Worm (Caenorhabditis elegans) whole organism, L4 larva: ENCODE measurements around the gene F26G1.9.

ENCODE experiments used
- D1046.2 ChIP-seq: fragments of 200-800 bp; sonication (Bioruptor generic); IDR thresholded peaks from 2 replicates; pipeline ENCODE4 v1.3.6; 2022; ENCODE audit warnings: missing genetic modification characterization, missing compliant biosample characterization
- F26F4.8 ChIP-seq: fragments of 200-800 bp; sonication (Bioruptor generic); conservative IDR thresholded peaks from 2 replicates; pipeline ENCODE4 v1.3.6; 2022; ENCODE audit warnings: missing genetic modification characterization, missing compliant biosample characterization
- T20F7.1 ChIP-seq: fragments of 200-800 bp; sonication (Bioruptor generic); optimal IDR thresholded peaks from 2 replicates; lab custom pipeline; 2018; ENCODE audit warnings: mild to moderate bottlenecking, missing genetic modification characterization, missing compliant biosample characterization
- Y48G9A.11 ChIP-seq: fragments of 200-800 bp; sonication (Bioruptor generic); IDR thresholded peaks from 2 replicates; pipeline ENCODE4 v1.3.6; 2022; ENCODE audit warnings: missing genetic modification reagents, missing genetic modification characterization, missing compliant biosample characterization
- ZK337.2 ChIP-seq: fragments of 200-800 bp; sonication (Bioruptor generic); IDR thresholded peaks from 2 replicates; pipeline ENCODE4 v1.3.6; 2022; ENCODE audit warnings: missing genetic modification reagents, missing genetic modification characterization, missing compliant biosample characterization
- aha-1 ChIP-seq: fragments of 150-350 bp; peaks from one replicate; lab custom pipeline; 2014; ENCODE audit warnings: missing biosample characterization, missing genetic modification characterization
- ceh-28 ChIP-seq: fragments of 150-350 bp; optimal IDR thresholded peaks from 2 replicates; lab custom pipeline; 2014; ENCODE audit warnings: missing biosample characterization, missing genetic modification reagents, missing genetic modification characterization
- ceh-32 ChIP-seq: sonication (generic microtip); optimal IDR thresholded peaks from 2 replicates; lab custom pipeline; 2016; ENCODE audit warnings: mild to moderate bottlenecking, missing genetic modification characterization, missing compliant biosample characterization; ENCODE audit not compliant: poor library complexity
- ceh-82 ChIP-seq: sonication (generic microtip); optimal IDR thresholded peaks from 2 replicates; lab custom pipeline; 2017; ENCODE audit warnings: missing biosample characterization, missing genetic modification characterization
- daf-12 ChIP-seq: fragments of 150-350 bp; optimal IDR thresholded peaks from 2 replicates; lab custom pipeline; 2014; ENCODE audit warnings: missing biosample characterization, missing genetic modification reagents, missing genetic modification characterization
- duxl-1 ChIP-seq: sonication (generic microtip); optimal IDR thresholded peaks from 2 replicates; lab custom pipeline; 2016; ENCODE audit warnings: mild to moderate bottlenecking, missing genetic modification characterization, moderate library complexity, missing compliant biosample characterization; ENCODE audit not compliant: poor library complexity
- dve-1 ChIP-seq: sonication (generic microtip); optimal IDR thresholded peaks from 2 replicates; lab custom pipeline; 2017; ENCODE audit warnings: antibody characterized with exemption, mild to moderate bottlenecking, missing genetic modification characterization, missing compliant biosample characterization; ENCODE audit not compliant: insufficient read depth
- egl-27 ChIP-seq: sonication (generic microtip); optimal IDR thresholded peaks from 3 replicates; lab custom pipeline; 2017; ENCODE audit warnings: missing biosample characterization, missing genetic modification reagents, missing genetic modification characterization
- egl-43 ChIP-seq: fragments of 200-800 bp; sonication (Bioruptor generic); IDR thresholded peaks from 2 replicates; pipeline ENCODE4 v1.3.6; 2022; ENCODE audit warnings: missing genetic modification reagents, missing genetic modification characterization, missing compliant biosample characterization
- fos-1 ChIP-seq: fragments of 150-350 bp; optimal IDR thresholded peaks from 2 replicates; lab custom pipeline; 2014; ENCODE audit warnings: missing biosample characterization, missing genetic modification characterization
- gei-8 ChIP-seq: fragments of 200-800 bp; sonication (Bioruptor generic); optimal IDR thresholded peaks from 2 replicates; lab custom pipeline; 2018; ENCODE audit warnings: mild to moderate bottlenecking, missing genetic modification characterization, missing compliant biosample characterization
- hlh-11 ChIP-seq: fragments of 200-800 bp; sonication (Bioruptor generic); optimal IDR thresholded peaks from 2 replicates; lab custom pipeline; 2018; ENCODE audit warnings: mild to moderate bottlenecking, missing genetic modification characterization, missing compliant biosample characterization
- hlh-30 ChIP-seq: sonication (generic microtip); optimal IDR thresholded peaks from 2 replicates; lab custom pipeline; 2017; ENCODE audit warnings: antibody characterized with exemption, mild to moderate bottlenecking, missing genetic modification characterization, missing compliant biosample characterization; ENCODE audit not compliant: insufficient read depth
- hmg-1.1 ChIP-seq: fragments of 200-800 bp; sonication (Bioruptor generic); IDR thresholded peaks from 2 replicates; pipeline ENCODE4 v1.3.6; 2022; ENCODE audit warnings: missing genetic modification reagents, missing genetic modification characterization, missing compliant biosample characterization
- lin-15B ChIP-seq: fragments of 150-350 bp; sonication (generic microtip); optimal IDR thresholded peaks from 3 replicates; lab custom pipeline; 2014; ENCODE audit warnings: missing biosample characterization, missing genetic modification characterization
- lir-3 ChIP-seq: sonication (generic microtip); optimal IDR thresholded peaks from 2 replicates; lab custom pipeline; 2016; ENCODE audit warnings: mild to moderate bottlenecking, missing genetic modification characterization, missing compliant biosample characterization
- madf-5 ChIP-seq, 2 experiments: fragments of 200-800 bp; sonication (Bioruptor generic); IDR thresholded peaks; 2 replicates each; pipeline ENCODE4 v1.3.6; 2022; ENCODE audit warnings: missing compliant biosample characterization in 2 of 2, missing genetic modification characterization in 2 of 2
- mep-1 ChIP-seq: fragments of 150-350 bp; sonication (generic microtip); optimal IDR thresholded peaks from 3 replicates; lab custom pipeline; 2014; ENCODE audit warnings: missing biosample characterization, missing genetic modification characterization
- nhr-11 ChIP-seq: fragments of 150-350 bp; optimal IDR thresholded peaks from 2 replicates; lab custom pipeline; 2014; ENCODE audit warnings: missing biosample characterization, missing genetic modification characterization
- nhr-28 ChIP-seq: fragments of 150-350 bp; optimal IDR thresholded peaks from 2 replicates; lab custom pipeline; 2014; ENCODE audit warnings: missing biosample characterization, missing genetic modification characterization
- nhr-48 ChIP-seq: sonication (generic microtip); optimal IDR thresholded peaks from 2 replicates; lab custom pipeline; 2016; ENCODE audit warnings: mild to moderate bottlenecking, missing genetic modification characterization, missing compliant biosample characterization
- pha-4 ChIP-seq, 2 experiments: fragments of 150-350 bp in 1 of 2; fragments of 200-800 bp in 1 of 2; sonication (Bioruptor generic) in 1 of 2; IDR thresholded peaks in 1 of 2; optimal IDR thresholded peaks in 1 of 2; 2 replicates each; pipeline versions ENCODE4 v1.3.6 to Lab custom; 2014 to 2022; ENCODE audit warnings: missing genetic modification characterization in 2 of 2, missing genetic modification reagents in 2 of 2, missing biosample characterization in 1 of 2, missing compliant biosample characterization in 1 of 2
- saeg-2 ChIP-seq: fragments of 200-800 bp; sonication (Bioruptor generic); IDR thresholded peaks from 2 replicates; pipeline ENCODE4 v1.3.6; 2022; ENCODE audit warnings: missing genetic modification reagents, missing genetic modification characterization, missing compliant biosample characterization
- spr-1 ChIP-seq: sonication (generic microtip); optimal IDR thresholded peaks from 2 replicates; lab custom pipeline; 2016; ENCODE audit warnings: mild to moderate bottlenecking, missing genetic modification characterization, missing compliant biosample characterization
- spr-3 ChIP-seq: fragments of 200-800 bp; sonication (Bioruptor generic); optimal IDR thresholded peaks from 2 replicates; lab custom pipeline; 2018; ENCODE audit warnings: mild to moderate bottlenecking, missing genetic modification characterization, missing compliant biosample characterization
- tra-1 ChIP-seq: fragments of 200-800 bp; sonication (Bioruptor generic); IDR thresholded peaks from 2 replicates; pipeline ENCODE4 v1.3.6; 2022; ENCODE audit warnings: missing genetic modification reagents, missing genetic modification characterization, missing compliant biosample characterization
- unc-130 ChIP-seq: sonication (generic microtip); optimal IDR thresholded peaks from 2 replicates; lab custom pipeline; 2016; ENCODE audit warnings: missing genetic modification reagents, missing genetic modification characterization, missing compliant biosample characterization
- unc-39 ChIP-seq: sonication (generic microtip); optimal IDR thresholded peaks from 2 replicates; lab custom pipeline; 2017; ENCODE audit warnings: missing biosample characterization, missing genetic modification characterization
- unc-62 ChIP-seq, 3 experiments: fragments of 150-350 bp in 1 of 3; sonication (generic microtip); optimal IDR thresholded peaks in 2 of 3; peaks in 1 of 3; 1 replicate in 1 of 3; 2 replicates in 2 of 3; lab custom pipeline; 2014 to 2017; ENCODE audit warnings: missing biosample characterization in 3 of 3, missing genetic modification characterization in 3 of 3, missing genetic modification reagents in 3 of 3, missing genotype in 1 of 3
- zag-1 ChIP-seq: fragments of 150-350 bp; optimal IDR thresholded peaks from 2 replicates; lab custom pipeline; 2014; ENCODE audit warnings: missing biosample characterization, missing genetic modification characterization
- zip-11 ChIP-seq: fragments of 200-800 bp; sonication (Bioruptor generic); IDR thresholded peaks from 2 replicates; pipeline ENCODE4 v1.3.6; 2022; ENCODE audit warnings: missing genetic modification characterization, missing compliant biosample characterization
- zip-2 ChIP-seq: fragments of 150-350 bp; optimal IDR thresholded peaks from 2 replicates; lab custom pipeline; 2014; ENCODE audit warnings: missing biosample characterization, missing genetic modification characterization
- ztf-7 ChIP-seq: fragments of 150-350 bp; optimal IDR thresholded peaks from 2 replicates; lab custom pipeline; 2014; ENCODE audit warnings: missing biosample characterization, missing genetic modification characterization

Gene F26G1.9

DNA sequence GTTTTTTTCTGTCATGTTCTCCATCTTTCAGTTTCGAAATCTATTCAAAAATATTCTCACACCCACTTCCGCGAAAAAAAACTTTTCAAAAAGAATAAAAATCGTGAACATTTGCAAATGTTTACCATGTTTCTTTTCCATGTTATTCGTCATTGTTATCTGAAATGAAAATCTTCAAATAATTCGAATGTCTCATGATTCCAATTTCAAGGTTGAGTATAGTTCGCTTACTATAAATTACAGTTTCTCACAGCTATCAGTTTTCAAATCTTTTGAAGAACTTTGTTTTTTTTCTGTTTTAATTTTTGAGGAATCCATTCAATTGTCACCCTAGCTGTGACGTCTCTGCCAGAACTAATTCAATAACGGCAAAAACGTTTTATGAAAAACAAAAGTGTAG lies 14.0 kb downstream of the F26G1.9 start:
- TF ChIP-seq unc-62 (GFP tag; optimal IDR thresholded peaks at IDR 0.05 in 1 of 2; lab: Kevin White, UChicago): peak in 1 of 2 experiments; percentile 32
- no peak for TF ChIP-seq unc-62 (tag; optimal IDR thresholded peaks at IDR 0.05; lab: Kevin White, UChicago)
- TF ChIP-seq aha-1 (tag; lab: Kevin White, UChicago): peak; percentile 86
- TF ChIP-seq ztf-7 (tag; lab: Kevin White, UChicago): no peak
- TF ChIP-seq, all 104 proteins: peak for 2

DNA sequence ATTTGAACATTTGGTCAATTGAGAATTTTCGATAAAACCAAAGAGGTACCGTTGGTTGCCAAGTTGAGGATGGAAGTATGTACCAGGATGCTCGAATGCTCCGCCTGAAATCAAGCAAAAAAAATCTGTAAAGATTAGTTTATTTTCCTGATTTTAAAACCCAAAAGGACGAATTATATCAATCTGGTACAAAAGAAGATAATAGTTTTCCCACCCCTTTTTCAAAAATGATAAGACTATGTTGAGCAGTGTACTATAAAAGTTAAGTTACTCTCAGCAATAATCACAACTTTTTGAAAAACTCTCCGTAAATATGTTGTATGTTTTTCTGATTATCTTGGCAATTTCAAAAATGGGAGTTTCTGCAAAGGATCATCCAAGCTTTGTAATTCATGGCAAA lies 15.3 kb downstream of the F26G1.9 start, which contains the start of gene F26G1.3:
F26G1.3 (plus strand) TSS at position 301 of the 400 bp plus-strand sequence.
- TF ChIP-seq F26F4.8: no peak
- TF ChIP-seq nhr-28 (tag; lab: Kevin White, UChicago): no peak
- TF ChIP-seq fos-1: no peak
- TF ChIP-seq zip-11 (GFP tag; lab: Robert Waterston, UW): no peak
- TF ChIP-seq hmg-1.1 (GFP tag; lab: Robert Waterston, UW): no peak
- no peak for TF ChIP-seq ceh-82 (tag; lab: Kevin White, UChicago)
- TF ChIP-seq egl-43 (GFP tag; lab: Robert Waterston, UW): no peak
- TF ChIP-seq ceh-28 (tag; lab: Kevin White, UChicago): no peak
- TF ChIP-seq lin-15B: no peak
- TF ChIP-seq hlh-30 (tag; lab: Kevin White, UChicago): no peak
- no peak for TF ChIP-seq tra-1 (GFP tag; lab: Robert Waterston, UW)
- no peak for TF ChIP-seq ceh-32 (tag; lab: Kevin White, UChicago)
- TF ChIP-seq hlh-11 (tag; lab: Kevin White, UChicago): no peak
- TF ChIP-seq zag-1 (tag; lab: Kevin White, UChicago): no peak
- TF ChIP-seq madf-5 (GFP tag; IDR thresholded peaks at IDR 0.05; lab: Robert Waterston, UW): no peak
- no peak for TF ChIP-seq saeg-2 (GFP tag; lab: Robert Waterston, UW)
- no peak for TF ChIP-seq unc-130
- TF ChIP-seq aha-1 (tag; lab: Kevin White, UChicago): no peak
- TF ChIP-seq, all 104 proteins: peak for 0

DNA sequence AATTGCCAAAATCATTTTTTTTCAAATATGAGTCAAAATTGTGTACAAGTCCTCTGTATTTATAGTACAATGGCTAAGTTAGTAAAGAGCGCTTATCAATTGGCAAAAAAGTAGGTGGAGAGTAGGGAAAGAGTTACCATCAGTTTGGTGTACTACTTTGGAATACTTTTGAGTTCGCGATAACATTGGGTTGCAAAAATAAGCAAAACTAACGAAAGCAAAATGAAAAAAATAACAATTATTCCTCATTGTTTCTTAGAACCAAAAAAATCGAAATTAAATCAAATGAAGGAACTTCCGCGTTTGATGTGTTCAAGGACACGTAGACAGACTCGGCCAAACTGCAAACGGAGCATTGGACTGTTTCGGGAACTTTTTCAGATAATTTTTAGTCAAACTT lies 17.0 kb downstream of the F26G1.9 start, which contains the start of gene C27D9.2:
C27D9.2 (minus strand) TSS at position 101 of the 400 bp plus-strand sequence.
- no peak for TF ChIP-seq mep-1 (tag; lab: Kevin White, UChicago)
- no peak for TF ChIP-seq egl-43 (GFP tag; lab: Robert Waterston, UW)
- TF ChIP-seq gei-8 (GFP tag; lab: Kevin White, UChicago): no peak
- TF ChIP-seq daf-12: no peak
- no peak for TF ChIP-seq D1046.2 (GFP tag; lab: Robert Waterston, UW)
- TF ChIP-seq nhr-11 (tag; lab: Kevin White, UChicago): no peak
- no peak for TF ChIP-seq zip-2 (tag; lab: Kevin White, UChicago)
- TF ChIP-seq unc-39 (tag; lab: Kevin White, UChicago): no peak
- no peak for TF ChIP-seq lir-3 (tag; lab: Kevin White, UChicago)
- TF ChIP-seq duxl-1 (tag; lab: Kevin White, UChicago): no peak
- no peak for TF ChIP-seq egl-27 (tag; lab: Kevin White, UChicago)
- TF ChIP-seq nhr-48 (tag; lab: Kevin White, UChicago): no peak
- TF ChIP-seq ZK337.2 (GFP tag; lab: Robert Waterston, UW): no peak
- no peak for TF ChIP-seq pha-4 (GFP tag; IDR thresholded peaks at IDR 0.05; lab: Robert Waterston, UW)
- TF ChIP-seq pha-4 (tag; optimal IDR thresholded peaks at IDR 0.05; lab: Kevin White, UChicago): no peak
- TF ChIP-seq, all 104 proteins: peak for 0

DNA sequence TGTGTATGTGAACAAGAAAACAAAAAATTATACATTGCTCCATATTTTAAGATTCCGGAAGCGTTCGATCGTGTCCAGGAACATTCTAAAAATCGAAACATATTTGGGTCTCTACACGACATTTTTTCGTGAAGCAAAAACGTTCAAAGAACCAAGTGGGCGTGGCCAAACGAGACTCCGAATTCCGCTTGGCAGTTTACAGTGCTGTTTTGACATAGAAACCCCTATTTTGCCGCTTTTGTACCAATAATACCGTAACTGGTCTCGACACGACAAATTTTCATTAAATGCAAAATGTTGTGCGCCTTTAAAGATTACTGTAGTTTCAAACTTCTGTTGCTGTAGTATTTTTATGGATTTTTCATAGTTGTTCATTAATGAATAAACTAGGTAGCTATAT lies 18.1 kb downstream of the F26G1.9 start:
- no peak for TF ChIP-seq dve-1 (tag; lab: Kevin White, UChicago)
- TF ChIP-seq ztf-7 (tag; lab: Kevin White, UChicago): no peak
- TF ChIP-seq spr-3 (GFP tag; lab: Kevin White, UChicago): peak; percentile 15
- peak; percentile 37 for TF ChIP-seq T20F7.1 (GFP tag; lab: Kevin White, UChicago)
- TF ChIP-seq Y48G9A.11: peak; percentile 76
- peak; percentile 75 for TF ChIP-seq spr-1 (tag; lab: Kevin White, UChicago)
